Worm (Caenorhabditis elegans) whole organism, L1 larva: ENCODE data around the gene srp-2.

Source experiments
- C34B4.2 ChIP-seq: sonication (generic microtip); optimal IDR thresholded peaks from 2 replicates; lab custom pipeline; 2017; ENCODE audit warnings: mild to moderate bottlenecking, missing genetic modification characterization, missing compliant biosample characterization
- dpl-1 ChIP-seq, 3 experiments: fragments of 150-350 bp in 2 of 3; sonication (generic microtip) in 1 of 3; optimal IDR thresholded peaks; 2 replicates each; lab custom pipeline; 2014 to 2017; ENCODE audit warnings: missing biosample characterization in 3 of 3, missing genetic modification characterization in 3 of 3, missing genetic modification reagents in 3 of 3
- egl-27 ChIP-seq, 2 experiments: fragments of 150-350 bp in 1 of 2; sonication (generic microtip); optimal IDR thresholded peaks; 3 replicates each; lab custom pipeline; 2017 to 2018; ENCODE audit warnings: missing biosample characterization in 2 of 2, missing genetic modification characterization in 2 of 2, missing genetic modification reagents in 2 of 2
- fkh-10 ChIP-seq: sonication (generic microtip); optimal IDR thresholded peaks from 2 replicates; lab custom pipeline; 2017; ENCODE audit warnings: missing biosample characterization, missing genetic modification reagents, missing genetic modification characterization
- lir-3 ChIP-seq: sonication (generic microtip); optimal IDR thresholded peaks from 2 replicates; lab custom pipeline; 2016; ENCODE audit warnings: mild to moderate bottlenecking, missing genetic modification characterization, moderate library complexity, missing compliant biosample characterization; ENCODE audit not compliant: poor library complexity
- mdl-1 ChIP-seq, 2 experiments: fragments of 150-350 bp; optimal IDR thresholded peaks; 2 replicates each; lab custom pipeline; 2014 to 2017; ENCODE audit warnings: missing biosample characterization in 2 of 2, missing genetic modification characterization in 2 of 2, inconsistent platforms in 1 of 2
- nhr-12 ChIP-seq: sonication (generic microtip); optimal IDR thresholded peaks from 2 replicates; lab custom pipeline; 2017; ENCODE audit warnings: missing biosample characterization, missing genetic modification characterization
- nhr-28 ChIP-seq: fragments of 150-350 bp; optimal IDR thresholded peaks from 2 replicates; lab custom pipeline; 2014; ENCODE audit warnings: missing biosample characterization, missing genetic modification characterization
- nhr-76 ChIP-seq: sonication (generic microtip); optimal IDR thresholded peaks from 2 replicates; lab custom pipeline; 2017; ENCODE audit warnings: missing biosample characterization, missing genetic modification characterization
- skn-1 ChIP-seq: fragments of 150-350 bp; optimal IDR thresholded peaks from 2 replicates; lab custom pipeline; 2014; ENCODE audit warnings: missing biosample characterization, missing genetic modification characterization
- snpc-4 ChIP-seq: fragments of 150-350 bp; optimal IDR thresholded peaks from 2 replicates; lab custom pipeline; 2014; ENCODE audit warnings: missing biosample characterization, missing genetic modification characterization
- tbx-2 ChIP-seq: sonication (generic microtip); optimal IDR thresholded peaks from 2 replicates; lab custom pipeline; 2016; ENCODE audit warnings: missing genetic modification characterization, missing compliant biosample characterization
- xbp-1 ChIP-seq: sonication (generic microtip); optimal IDR thresholded peaks from 2 replicates; lab custom pipeline; 2016; ENCODE audit warnings: missing genetic modification characterization, missing compliant biosample characterization
- zip-4 ChIP-seq: fragments of 200-800 bp; sonication (Bioruptor generic); optimal IDR thresholded peaks from 2 replicates; lab custom pipeline; 2018; ENCODE audit warnings: mild to moderate bottlenecking, missing genetic modification characterization, moderate library complexity, missing compliant biosample characterization

- TF ChIP-seq lir-3 (tag; lab: Kevin White, UChicago) (no peak), dpl-1 (GFP tag; optimal IDR thresholded peaks at IDR 0.05; lab: Kevin White, UChicago) (no peak), xbp-1 (tag; lab: Kevin White, UChicago) (no peak), tbx-2 (tag; lab: Kevin White, UChicago) (no peak), fkh-10 (GFP tag; lab: Kevin White, UChicago) (no peak), nhr-28 (tag; lab: Kevin White, UChicago) (no peak), snpc-4 (tag; lab: Kevin White, UChicago) (no peak), skn-1 (tag; lab: Kevin White, UChicago) (no peak), nhr-76 (no peak), C34B4.2 (tag; lab: Kevin White, UChicago) (no peak), zip-4 (GFP tag; lab: Kevin White, UChicago) (no peak), nhr-12 (no peak), egl-27 (tag; optimal IDR thresholded peaks at IDR 0.05; lab: Kevin White, UChicago) (no peak), mdl-1 (tag; optimal IDR thresholded peaks at IDR 0.05; lab: Kevin White, UChicago) (no peak)
Measured at ce11 chrV:774341-774740, 11.9 kb downstream of the srp-2 start.
